Fruit fly (Drosophila melanogaster) whole organism: ENCODE data around the gene CG14391.

Source experiments
- CG8478 ChIP-seq: fragments of >200 bp; optimal IDR thresholded peaks from 2 replicates; lab custom pipeline; 2018; ENCODE audit warnings: inconsistent platforms
- pan ChIP-seq: fragments of >200 bp; optimal IDR thresholded peaks from 2 replicates; lab custom pipeline; 2017
- psq ChIP-seq: fragments of >200 bp; optimal IDR thresholded peaks from 2 replicates; lab custom pipeline; 2017

DNA sequence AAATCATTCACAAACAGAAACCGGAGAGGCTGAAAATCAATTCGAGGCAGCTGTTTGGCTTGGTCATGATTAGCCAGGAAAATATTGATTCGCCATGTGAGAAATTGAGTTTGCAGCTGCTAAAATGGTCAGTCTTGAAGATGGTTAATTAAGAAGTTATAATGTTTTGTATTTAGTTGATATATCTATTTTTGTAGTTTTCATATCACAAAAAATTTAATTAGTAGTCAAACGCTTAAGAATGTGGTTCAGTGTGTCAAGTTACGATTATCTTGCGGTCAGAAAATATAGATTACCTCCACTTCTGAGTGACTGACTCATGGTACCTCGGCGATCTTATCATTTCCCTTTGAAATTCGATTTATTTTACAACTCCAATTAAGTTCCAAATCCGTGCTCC is 47.7 kb downstream of the CG14391 start:
- no peak for TF ChIP-seq psq (lab: Kevin White, UChicago)
- TF ChIP-seq pan (lab: Kevin White, UChicago) = no peak
- no peak for TF ChIP-seq CG8478 (lab: Kevin White, UChicago)
